Fruit fly (Drosophila melanogaster) whole organism, prepupa: ENCODE measurements around the gene MED10.

Experiments
- CG10631 ChIP-seq: fragments of 200-800 bp; sonication (Bioruptor generic); optimal IDR thresholded peaks from 2 replicates; lab custom pipeline; 2016; ENCODE audit warnings: missing biosample characterization, missing genetic modification characterization
- CG10669 ChIP-seq: fragments of 200-800 bp; sonication (Bioruptor generic); optimal IDR thresholded peaks from 3 replicates; lab custom pipeline; 2018; ENCODE audit warnings: missing biosample characterization, mild to moderate bottlenecking, missing genetic modification characterization, moderate library complexity
- CG11294 ChIP-seq: fragments of 200-800 bp; sonication (Bioruptor generic); IDR thresholded peaks from 2 replicates; pipeline ENCODE4 v1.3.6; 2022; ENCODE audit warnings: missing biosample characterization, missing genetic modification characterization
- CG11902 ChIP-seq: fragments of 200-800 bp; sonication (Bioruptor generic); optimal IDR thresholded peaks from 3 replicates; lab custom pipeline; 2016; ENCODE audit warnings: missing biosample characterization, missing genetic modification characterization
- CG15336 ChIP-seq: fragments of 200-800 bp; sonication (Bioruptor generic); IDR thresholded peaks from 2 replicates; pipeline ENCODE4 v1.3.6; 2022; ENCODE audit warnings: missing biosample characterization, missing genetic modification characterization
- CG16779 ChIP-seq: fragments of 200-800 bp; sonication (Bioruptor generic); optimal IDR thresholded peaks from 3 replicates; lab custom pipeline; 2017; ENCODE audit warnings: missing biosample characterization, mild to moderate bottlenecking, missing genetic modification characterization
- CG3032 ChIP-seq: fragments of 200-800 bp; optimal IDR thresholded peaks from 2 replicates; lab custom pipeline; 2019; ENCODE audit warnings: missing biosample characterization, mild to moderate bottlenecking, missing genetic modification characterization, moderate library complexity
- CG31627 ChIP-seq: fragments of 200-800 bp; sonication (Bioruptor generic); optimal IDR thresholded peaks from 3 replicates; lab custom pipeline; 2016; ENCODE audit warnings: missing biosample characterization, missing genetic modification characterization
- CG32006 ChIP-seq: fragments of 200-800 bp; sonication (Bioruptor generic); optimal IDR thresholded peaks from 3 replicates; lab custom pipeline; 2017; ENCODE audit warnings: missing biosample characterization, mild to moderate bottlenecking, missing genetic modification characterization
- CG34406 ChIP-seq: fragments of 200-800 bp; sonication (Bioruptor generic); optimal IDR thresholded peaks from 3 replicates; lab custom pipeline; 2016; ENCODE audit warnings: missing biosample characterization, missing genetic modification characterization
- CG3919 ChIP-seq: fragments of 200-800 bp; sonication (Bioruptor generic); optimal IDR thresholded peaks from 3 replicates; lab custom pipeline; 2016; ENCODE audit warnings: missing biosample characterization, missing genetic modification characterization
- CG4318 ChIP-seq: fragments of 200-800 bp; sonication (Bioruptor generic); optimal IDR thresholded peaks from 3 replicates; lab custom pipeline; 2017; ENCODE audit warnings: missing biosample characterization, mild to moderate bottlenecking, missing genetic modification characterization
- CG6163 ChIP-seq: fragments of 200-800 bp; sonication (Bioruptor generic); IDR thresholded peaks from 3 replicates; pipeline ENCODE4 v1.3.6; 2022; ENCODE audit warnings: missing biosample characterization, missing genetic modification characterization
- CG6276 ChIP-seq: fragments of 200-800 bp; sonication (Bioruptor generic); optimal IDR thresholded peaks from 2 replicates; lab custom pipeline; 2017; ENCODE audit warnings: missing biosample characterization, mild to moderate bottlenecking, missing genetic modification characterization
- CG6792 ChIP-seq: fragments of 200-800 bp; sonication (Bioruptor generic); optimal IDR thresholded peaks from 3 replicates; lab custom pipeline; 2016; ENCODE audit warnings: missing biosample characterization, missing genetic modification characterization
- CG6808 ChIP-seq: fragments of 200-800 bp; sonication (Bioruptor generic); optimal IDR thresholded peaks from 3 replicates; lab custom pipeline; 2017; ENCODE audit warnings: missing biosample characterization, missing genetic modification characterization, mild to moderate bottlenecking, moderate library complexity, missing genetic modification reagents
- CG6854 ChIP-seq: fragments of 200-800 bp; sonication (Bioruptor generic); optimal IDR thresholded peaks from 2 replicates; lab custom pipeline; 2017; ENCODE audit warnings: missing biosample characterization, mild to moderate bottlenecking, missing genetic modification characterization
- CG8119 ChIP-seq: fragments of 200-800 bp; sonication (Bioruptor generic); IDR thresholded peaks from 3 replicates; pipeline ENCODE4 v1.3.6; 2022; ENCODE audit warnings: missing biosample characterization, missing genetic modification characterization
- CG8319 ChIP-seq: fragments of 200-800 bp; sonication (Bioruptor generic); optimal IDR thresholded peaks from 3 replicates; lab custom pipeline; 2016; ENCODE audit warnings: missing biosample characterization, missing genetic modification characterization
- Eip78C ChIP-seq: fragments of 200-800 bp; sonication (Bioruptor generic); peaks from one replicate; lab custom pipeline; 2016; ENCODE audit warnings: missing biosample characterization, missing genetic modification characterization
- Ets21C ChIP-seq: fragments of 200-800 bp; sonication (Bioruptor generic); optimal IDR thresholded peaks from 3 replicates; lab custom pipeline; 2016; ENCODE audit warnings: missing biosample characterization, missing genetic modification characterization
- Ets96B ChIP-seq: fragments of 200-800 bp; optimal IDR thresholded peaks from 2 replicates; lab custom pipeline; 2019; ENCODE audit warnings: missing biosample characterization, mild to moderate bottlenecking, missing genetic modification characterization, moderate library complexity
- Hr38 ChIP-seq: sonication (Bioruptor generic); optimal IDR thresholded peaks from 2 replicates; lab custom pipeline; 2016; ENCODE audit warnings: missing biosample characterization, missing genetic modification characterization
- Hr39 ChIP-seq: fragments of 200-800 bp; sonication (Bioruptor generic); optimal IDR thresholded peaks from 2 replicates; lab custom pipeline; 2016; ENCODE audit warnings: missing biosample characterization, missing genetic modification characterization
- Lpt ChIP-seq: fragments of 200-800 bp; sonication (Bioruptor generic); optimal IDR thresholded peaks from 3 replicates; lab custom pipeline; 2016; ENCODE audit warnings: missing biosample characterization, missing genetic modification characterization
- Met ChIP-seq: fragments of 200-800 bp; sonication (Bioruptor generic); optimal IDR thresholded peaks from 3 replicates; lab custom pipeline; 2016; ENCODE audit warnings: missing biosample characterization, missing genetic modification characterization
- OdsH ChIP-seq: fragments of 200-800 bp; sonication (Bioruptor generic); optimal IDR thresholded peaks from 3 replicates; lab custom pipeline; 2016; ENCODE audit warnings: missing biosample characterization, missing genetic modification characterization
- Smox ChIP-seq: fragments of 200-800 bp; sonication (Bioruptor generic); optimal IDR thresholded peaks from 3 replicates; lab custom pipeline; 2016; ENCODE audit warnings: missing biosample characterization, missing genetic modification characterization
- Sox15 ChIP-seq: fragments of 200-800 bp; sonication (Bioruptor generic); optimal IDR thresholded peaks from 3 replicates; lab custom pipeline; 2016; ENCODE audit warnings: missing biosample characterization, missing genetic modification characterization
- dsx ChIP-seq: fragments of 200-800 bp; optimal IDR thresholded peaks from 3 replicates; lab custom pipeline; 2019; ENCODE audit warnings: missing biosample characterization, mild to moderate bottlenecking, missing genetic modification characterization, moderate library complexity; ENCODE audit not compliant: poor library complexity, severe bottlenecking
- eg ChIP-seq: fragments of 200-800 bp; sonication (Bioruptor generic); IDR thresholded peaks from 3 replicates; pipeline ENCODE4 v1.3.6; 2022; ENCODE audit warnings: missing biosample characterization, missing genetic modification characterization
- esn ChIP-seq: fragments of 200-800 bp; sonication (Bioruptor generic); optimal IDR thresholded peaks from 2 replicates; lab custom pipeline; 2016; ENCODE audit warnings: missing biosample characterization, mild to moderate bottlenecking, missing genetic modification characterization, moderate library complexity
- fd59A ChIP-seq: fragments of 200-800 bp; sonication (Bioruptor generic); optimal IDR thresholded peaks from 2 replicates; lab custom pipeline; 2017; ENCODE audit warnings: missing biosample characterization, mild to moderate bottlenecking, missing genetic modification characterization, missing genetic modification reagents
- fd85E ChIP-seq: fragments of 200-800 bp; sonication (Bioruptor generic); optimal IDR thresholded peaks from 3 replicates; lab custom pipeline; 2016; ENCODE audit warnings: missing biosample characterization, missing genetic modification characterization
- fkh ChIP-seq: fragments of 200-800 bp; sonication (Bioruptor generic); optimal IDR thresholded peaks from 3 replicates; lab custom pipeline; 2017; ENCODE audit warnings: missing biosample characterization, mild to moderate bottlenecking, missing genetic modification characterization, moderate library complexity
- lz ChIP-seq: fragments of 200-800 bp; sonication (Bioruptor generic); optimal IDR thresholded peaks from 3 replicates; lab custom pipeline; 2016; ENCODE audit warnings: missing biosample characterization, missing genetic modification characterization
- net ChIP-seq: fragments of 200-800 bp; sonication (Bioruptor generic); optimal IDR thresholded peaks from 3 replicates; lab custom pipeline; 2016; ENCODE audit warnings: missing biosample characterization, missing genetic modification characterization
- salr ChIP-seq, 2 experiments: fragments of 200-800 bp; sonication (Bioruptor generic); optimal IDR thresholded peaks; 3 replicates each; lab custom pipeline; 2016 to 2018; ENCODE audit warnings: missing biosample characterization in 2 of 2, missing genetic modification characterization in 2 of 2, mild to moderate bottlenecking in 1 of 2
- ss ChIP-seq, 2 experiments: fragments of 200-800 bp; sonication (Bioruptor generic); optimal IDR thresholded peaks; 2 replicates in 1 of 2; 3 replicates in 1 of 2; lab custom pipeline; 2017 to 2018; ENCODE audit warnings: mild to moderate bottlenecking in 2 of 2, missing biosample characterization in 2 of 2, missing genetic modification characterization in 2 of 2, moderate library complexity in 1 of 2
- svp ChIP-seq: fragments of 200-800 bp; sonication (Bioruptor generic); peaks from one replicate; lab custom pipeline; 2016; ENCODE audit warnings: missing biosample characterization, missing genetic modification characterization
- topi ChIP-seq: fragments of 200-800 bp; sonication (Bioruptor generic); optimal IDR thresholded peaks from 3 replicates; lab custom pipeline; 2016; ENCODE audit warnings: missing biosample characterization, missing genetic modification characterization

MED10 gene

DNA sequence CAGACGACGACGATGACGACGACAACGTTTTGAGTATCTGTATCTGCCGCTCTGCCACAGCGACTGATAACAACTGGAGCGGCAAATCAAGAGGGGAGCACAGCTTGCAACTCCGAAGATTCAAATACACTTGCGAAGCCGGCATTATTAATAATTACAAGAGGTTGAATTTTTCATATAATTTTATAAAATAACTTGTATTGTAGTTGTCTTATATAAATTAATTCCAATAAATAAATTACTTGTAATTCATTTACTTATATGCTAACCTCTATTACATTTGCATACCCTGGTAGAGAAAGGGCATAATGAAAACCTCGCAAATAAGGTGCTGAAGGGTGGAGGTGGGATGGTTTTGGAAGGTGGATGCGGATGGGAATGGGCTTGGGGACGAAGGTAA, 27.8 kb upstream of the MED10 start (continued):
- peak; percentile 50; the same call in 1 of the 2 replicates for TF ChIP-seq CG15336 (GFP tag; lab: Robert Waterston, UW)
- peak; percentile 77 for TF ChIP-seq CG3919 (GFP tag; lab: Kevin White, UChicago)
- TF ChIP-seq Hr39 (GFP tag; lab: Kevin White, UChicago) = peak; percentile 29
- TF ChIP-seq CG6792 (GFP tag; lab: Kevin White, UChicago) = peak; percentile 74
- peak; percentile 56 for TF ChIP-seq CG8319 (GFP tag; lab: Kevin White, UChicago)
- peak; percentile 78 for TF ChIP-seq CG10669 (GFP tag; lab: Kevin White, UChicago)
- TF ChIP-seq CG11294 (GFP tag; lab: Robert Waterston, UW) = no peak
- peak; percentile 64 for TF ChIP-seq Smox
- no peak for TF ChIP-seq Hr38
- TF ChIP-seq eg (GFP tag; lab: Robert Waterston, UW) = peak; percentile 37; the same call in 1 of the 3 replicates
- peak; percentile 70 for TF ChIP-seq CG10631
- peak; percentile 64 for TF ChIP-seq fd59A (GFP tag; lab: Kevin White, UChicago)
- no peak for TF ChIP-seq fkh (GFP tag; lab: Kevin White, UChicago)
- TF ChIP-seq CG6854 = peak; percentile 19
- TF ChIP-seq Ets96B (tag; lab: Kevin White, UChicago) = peak; percentile 85
- TF ChIP-seq CG6808 (GFP tag; lab: Kevin White, UChicago) = peak; percentile 52
- peak; percentile 70 for TF ChIP-seq OdsH (GFP tag; lab: Kevin White, UChicago)
- no peak for TF ChIP-seq Lpt
- TF ChIP-seq Eip78C (GFP tag; lab: Kevin White, UChicago) = peak; percentile 91
- peak; percentile 67 for TF ChIP-seq topi (GFP tag; lab: Kevin White, UChicago)
- peak; percentile 59 for TF ChIP-seq Sox15
- TF ChIP-seq svp = peak; percentile 90
- no peak for TF ChIP-seq CG4318 (GFP tag; lab: Kevin White, UChicago)
- peak; percentile 72 for TF ChIP-seq esn (GFP tag; lab: Kevin White, UChicago)
- TF ChIP-seq dsx (GFP tag; lab: Kevin White, UChicago) = peak; percentile 63

DNA sequence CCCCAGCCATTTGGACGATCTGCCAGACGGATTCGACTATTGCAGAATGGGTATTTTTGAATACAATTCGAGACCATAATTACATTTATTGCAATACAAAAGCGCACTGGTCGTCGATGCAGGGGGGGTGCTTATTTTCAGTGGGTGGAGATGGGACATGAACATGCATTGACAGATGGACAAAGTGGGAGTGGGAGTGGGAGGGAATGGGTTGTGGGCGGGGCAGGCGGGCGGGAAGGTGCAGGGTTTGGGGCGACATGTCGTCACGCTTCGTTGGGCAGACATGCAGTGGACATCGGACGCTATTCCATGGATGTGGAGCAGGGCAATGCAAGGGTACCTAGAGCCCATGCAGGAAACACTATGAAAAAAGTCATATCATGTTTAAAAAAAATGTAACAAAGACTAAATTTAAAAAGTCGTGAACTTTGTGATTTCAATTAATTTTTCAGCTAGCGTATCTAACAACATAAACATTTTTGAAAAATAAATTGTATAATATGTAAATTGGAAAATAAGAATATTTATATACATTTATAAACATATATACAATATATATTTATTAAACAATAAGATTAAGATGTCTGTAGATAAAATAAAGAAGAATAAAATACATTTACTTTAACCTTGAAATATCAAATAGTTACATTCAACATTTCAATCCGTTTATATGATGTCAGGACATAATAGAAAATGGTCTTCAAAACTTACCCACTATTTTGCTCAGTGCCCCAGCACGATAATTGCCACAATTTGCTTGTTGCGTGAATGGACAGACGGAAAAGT, 23.6 kb upstream of the MED10 start:
- TF ChIP-seq salr (GFP tag; optimal IDR thresholded peaks at IDR 0.05; lab: Kevin White, UChicago) (peak in 1 of 2 experiments; percentile 21), CG8119 (GFP tag; lab: Robert Waterston, UW) (0 out of 3 replicates have a peak, but pooled peaks have one; percentile 18), CG6808 (GFP tag; lab: Kevin White, UChicago) (peak; percentile 24), CG3919 (GFP tag; lab: Kevin White, UChicago) (no peak), CG3032 (peak; percentile 57), CG32006 (GFP tag; lab: Kevin White, UChicago) (peak; percentile 31), Ets96B (tag; lab: Kevin White, UChicago) (peak; percentile 68), topi (GFP tag; lab: Kevin White, UChicago) (no peak), OdsH (GFP tag; lab: Kevin White, UChicago) (peak; percentile 20), Eip78C (GFP tag; lab: Kevin White, UChicago) (peak; percentile 42), CG10631 (peak; percentile 18), CG34406 (GFP tag; lab: Kevin White, UChicago) (peak; percentile 3), ss (GFP tag; optimal IDR thresholded peaks at IDR 0.05; lab: Kevin White, UChicago) (peak in 1 of 2 experiments; percentile 65), CG31627 (GFP tag; lab: Kevin White, UChicago) (no peak), CG4318 (GFP tag; lab: Kevin White, UChicago) (no peak), CG10669 (GFP tag; lab: Kevin White, UChicago) (peak; percentile 10), dsx (GFP tag; lab: Kevin White, UChicago) (peak; percentile 26)

DNA sequence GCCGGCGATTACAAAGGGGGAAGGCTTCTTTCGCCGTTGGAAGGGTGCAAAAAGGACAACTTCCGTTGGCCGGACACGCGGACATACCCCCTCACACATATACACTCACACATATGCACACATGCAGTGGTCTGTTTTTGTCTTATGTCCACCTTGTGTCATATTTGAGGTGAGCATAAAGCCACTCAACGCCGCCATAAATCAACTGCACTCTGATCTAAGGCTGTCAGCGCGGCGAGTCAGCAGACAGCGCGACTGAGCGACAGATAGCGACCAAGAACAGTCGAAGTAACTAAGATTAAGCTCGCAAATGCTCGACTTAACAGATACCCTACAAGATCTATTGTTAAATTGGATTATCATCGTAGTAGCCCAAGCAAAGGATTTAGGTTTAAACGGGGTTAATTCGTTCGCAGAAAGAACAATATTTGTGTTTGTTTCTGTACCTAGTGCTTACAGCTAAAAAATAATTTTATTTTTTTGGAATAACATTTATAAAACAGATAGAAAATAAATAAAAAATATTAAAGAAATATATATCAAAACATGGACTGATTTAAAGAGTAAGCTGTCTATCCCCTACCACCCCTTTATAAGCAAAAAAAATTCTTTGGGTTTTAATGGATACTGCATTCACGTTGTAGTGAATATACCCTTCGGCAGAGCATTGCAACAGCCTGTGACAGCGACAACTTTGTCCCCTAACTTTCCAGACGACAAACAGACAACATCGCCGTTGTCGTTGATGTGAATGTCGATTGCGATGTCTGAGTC, 22.9 kb upstream of the MED10 start:
- TF ChIP-seq CG10631 = peak; percentile 37
- peak; percentile 23 for TF ChIP-seq CG6854
- TF ChIP-seq net (GFP tag; lab: Kevin White, UChicago) = no peak
- no peak for TF ChIP-seq dsx (GFP tag; lab: Kevin White, UChicago)
- TF ChIP-seq OdsH (GFP tag; lab: Kevin White, UChicago) = peak; percentile 37
- TF ChIP-seq Met (GFP tag; lab: Kevin White, UChicago) = no peak
- TF ChIP-seq CG6808 (GFP tag; lab: Kevin White, UChicago) = peak; percentile 14
- peak; percentile 0 for TF ChIP-seq lz (GFP tag; lab: Kevin White, UChicago)
- peak; percentile 58 for TF ChIP-seq CG3919 (GFP tag; lab: Kevin White, UChicago)
- TF ChIP-seq fd85E = no peak
- TF ChIP-seq CG6792 (GFP tag; lab: Kevin White, UChicago) = peak; percentile 24
- no peak for TF ChIP-seq CG6276
- no peak for TF ChIP-seq Ets21C
- TF ChIP-seq CG15336 (GFP tag; lab: Robert Waterston, UW) = no peak
- peak; percentile 14 for TF ChIP-seq Sox15
- no peak for TF ChIP-seq CG6163 (GFP tag; lab: Robert Waterston, UW)
- TF ChIP-seq eg (GFP tag; lab: Robert Waterston, UW) = 0 out of 3 replicates have a peak, but pooled peaks have one; percentile 10
- TF ChIP-seq CG34406 (GFP tag; lab: Kevin White, UChicago) = peak; percentile 38
- TF ChIP-seq CG11902 (GFP tag; lab: Kevin White, UChicago) = no peak
- TF ChIP-seq ss (GFP tag; optimal IDR thresholded peaks at IDR 0.05; lab: Kevin White, UChicago) = peak in 1 of 2 experiments; percentile 30
- peak; percentile 94 for TF ChIP-seq svp
- no peak for TF ChIP-seq CG16779 (tag; lab: Kevin White, UChicago)
